Worm (Caenorhabditis elegans) whole organism, mixed stage, embryonic: ENCODE data around the gene B0563.6.

ENCODE experiments used
- blmp-1 ChIP-seq: fragments of 150-350 bp; optimal IDR thresholded peaks from 2 replicates; lab custom pipeline; 2014; ENCODE audit warnings: missing biosample characterization, missing genetic modification characterization
- nhr-76 ChIP-seq: sonication (generic microtip); optimal IDR thresholded peaks from 2 replicates; lab custom pipeline; 2017; ENCODE audit warnings: missing biosample characterization, missing genetic modification characterization
- snpc-4 ChIP-seq: fragments of 150-350 bp; optimal IDR thresholded peaks from 2 replicates; lab custom pipeline; 2014; ENCODE audit warnings: missing biosample characterization, missing genetic modification characterization
- ztf-11 ChIP-seq: fragments of 150-350 bp; optimal IDR thresholded peaks from 2 replicates; lab custom pipeline; 2014; ENCODE audit warnings: missing biosample characterization, missing genetic modification characterization

DNA sequence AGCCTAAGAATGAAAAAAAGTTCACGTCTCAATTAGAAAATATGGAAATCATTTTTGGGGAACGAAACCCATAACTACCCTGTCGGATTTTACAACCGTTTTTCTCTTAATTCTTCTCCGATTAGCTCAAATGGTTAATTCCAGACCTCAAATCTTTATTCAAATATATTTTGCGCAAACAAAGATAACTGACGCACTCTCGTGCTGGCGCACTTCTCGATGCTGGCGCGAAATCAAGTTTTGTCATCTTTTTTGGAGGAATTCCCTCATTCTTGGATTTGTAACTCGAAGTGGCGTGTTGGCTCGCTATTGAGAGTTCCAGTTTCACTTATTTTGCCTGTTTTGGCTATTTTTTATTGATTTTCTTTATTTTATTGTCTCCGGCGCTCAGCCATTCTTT lies 20.0 kb upstream of the B0563.6 start:
- TF ChIP-seq ztf-11 (tag; lab: Kevin White, UChicago): no peak
- no peak for TF ChIP-seq blmp-1 (tag; lab: Kevin White, UChicago)
- TF ChIP-seq nhr-76 (tag; lab: Kevin White, UChicago): no peak
- TF ChIP-seq snpc-4: no peak
